ENCODE assay signal across 1 fruit fly cellular context in genomic region chrX:2306307-2306706, dm6.
TF ChIP-seq lines count a peak whose summit lies in the region.

No protein-coding gene starts in this region.

TF ChIP-seq in whole organism, embryonic, 481 proteins besides CTCF, POLR2A, EP300 and RAD21 (continued from another document and continues in another):
- peak; percentile 54 for TF ChIP-seq repo (GFP tag; optimal IDR thresholded peaks at IDR 0.05; lab: Kevin White, UChicago)
- no peak for TF ChIP-seq bowl (GFP tag; IDR thresholded peaks at IDR 0.05; lab: Robert Waterston, UW)
- no peak for TF ChIP-seq vfl (GFP tag; optimal IDR thresholded peaks at IDR 0.05; lab: Kevin White, UChicago)
- peak; percentile 24 for TF ChIP-seq Fer3 (tag; optimal IDR thresholded peaks at IDR 0.05; lab: Kevin White, UChicago)
- TF ChIP-seq wdn (GFP tag; IDR thresholded peaks at IDR 0.05; lab: Robert Waterston, UW): no peak
- TF ChIP-seq dysf (GFP tag; IDR thresholded peaks at IDR 0.05; lab: Robert Waterston, UW): peak; percentile 79; the same call in 2 of the 3 replicates
- no peak for TF ChIP-seq prd (optimal IDR thresholded peaks at IDR 0.05; lab: Kevin White, UChicago)
- TF ChIP-seq prd (GFP tag; IDR thresholded peaks at IDR 0.05; lab: Robert Waterston, UW): peak; percentile 72; the same call in 2 of the 3 replicates
- TF ChIP-seq B-H2 (GFP tag; optimal IDR thresholded peaks at IDR 0.05; lab: Kevin White, UChicago): no peak
- TF ChIP-seq Hsf (GFP tag; optimal IDR thresholded peaks at IDR 0.05; lab: Kevin White, UChicago): peak; percentile 37
- no peak for TF ChIP-seq hkb (optimal IDR thresholded peaks at IDR 0.05; lab: Kevin White, UChicago)
- peak; percentile 71 for TF ChIP-seq hkb (GFP tag; IDR thresholded peaks at IDR 0.05; lab: Robert Waterston, UW)
- no peak for TF ChIP-seq hbn (GFP tag; IDR thresholded peaks at IDR 0.05; lab: Robert Waterston, UW; ENCODE audit: partially characterized antibody)
- peak; percentile 52 for TF ChIP-seq CG13424 (tag; optimal IDR thresholded peaks at IDR 0.05; lab: Kevin White, UChicago)
- peak; percentile 61 for TF ChIP-seq vvl (GFP tag; IDR thresholded peaks at IDR 0.05; lab: Robert Waterston, UW)
- TF ChIP-seq ab (GFP tag; optimal IDR thresholded peaks at IDR 0.05; lab: Kevin White, UChicago): no peak
- TF ChIP-seq gro (GFP tag; optimal IDR thresholded peaks at IDR 0.05; lab: Kevin White, UChicago): no peak
- TF ChIP-seq bab2 (GFP tag; optimal IDR thresholded peaks at IDR 0.05; lab: Kevin White, UChicago): peak; percentile 39
- peak; percentile 40 for TF ChIP-seq Dip3 (GFP tag; optimal IDR thresholded peaks at IDR 0.05; lab: Kevin White, UChicago)
- peak; percentile 74 for TF ChIP-seq Hmr (GFP tag; optimal IDR thresholded peaks at IDR 0.05; lab: Kevin White, UChicago)
- TF ChIP-seq CG12071 (GFP tag; optimal IDR thresholded peaks at IDR 0.05; lab: Kevin White, UChicago): peak; percentile 56
- TF ChIP-seq Atf6 (GFP tag; IDR thresholded peaks at IDR 0.05; lab: Robert Waterston, UW): peak; percentile 38; the same call in 1 of the 2 replicates
- TF ChIP-seq CG13624 (GFP tag; optimal IDR thresholded peaks at IDR 0.05; lab: Kevin White, UChicago): peak; percentile 12
- no peak for TF ChIP-seq pita (GFP tag; optimal IDR thresholded peaks at IDR 0.05; lab: Kevin White, UChicago)
- TF ChIP-seq disco-r (GFP tag; optimal IDR thresholded peaks at IDR 0.05; lab: Kevin White, UChicago): peak; percentile 6
- TF ChIP-seq CHES-1-like (GFP tag; optimal IDR thresholded peaks at IDR 0.05; lab: Kevin White, UChicago): peak; percentile 43
- no peak for TF ChIP-seq CG34224 (GFP tag; IDR thresholded peaks at IDR 0.05; lab: Robert Waterston, UW; ENCODE audit: partially characterized antibody)
- peak; percentile 64 for TF ChIP-seq Meics (GFP tag; optimal IDR thresholded peaks at IDR 0.05; lab: Kevin White, UChicago)
- TF ChIP-seq Nf-YC (tag; optimal IDR thresholded peaks at IDR 0.05; lab: Kevin White, UChicago): no peak
- TF ChIP-seq BEAF-32 (GFP tag; optimal IDR thresholded peaks at IDR 0.05; lab: Kevin White, UChicago): no peak
- TF ChIP-seq luna (GFP tag; optimal IDR thresholded peaks at IDR 0.05; lab: Kevin White, UChicago): no peak
- peak; percentile 88 for TF ChIP-seq Med (GFP tag; lab: Kevin White, UChicago)
- no peak for TF ChIP-seq CG9797 (GFP tag; optimal IDR thresholded peaks at IDR 0.05; lab: Kevin White, UChicago)
- peak; percentile 7 for TF ChIP-seq HmgZ (tag; optimal IDR thresholded peaks at IDR 0.05; lab: Kevin White, UChicago)
- TF ChIP-seq phol (tag; optimal IDR thresholded peaks at IDR 0.05; lab: Kevin White, UChicago): peak; percentile 69
- TF ChIP-seq HLH54F (GFP tag; optimal IDR thresholded peaks at IDR 0.05; lab: Kevin White, UChicago): peak; percentile 41
- TF ChIP-seq ATbp (GFP tag; optimal IDR thresholded peaks at IDR 0.05; lab: Kevin White, UChicago): peak; percentile 43
- 0 out of 2 replicates have a peak, but pooled peaks have one; percentile 25 for TF ChIP-seq sob (GFP tag; IDR thresholded peaks at IDR 0.05; lab: Robert Waterston, UW)
- peak; percentile 37 for TF ChIP-seq lbe (GFP tag; optimal IDR thresholded peaks at IDR 0.05; lab: Kevin White, UChicago)
- TF ChIP-seq inv (GFP tag; IDR thresholded peaks at IDR 0.05; lab: Robert Waterston, UW; ENCODE audit: partially characterized antibody): no peak
- TF ChIP-seq CG1529 (GFP tag; optimal IDR thresholded peaks at IDR 0.05; lab: Kevin White, UChicago): peak; percentile 23
- TF ChIP-seq nau (GFP tag; optimal IDR thresholded peaks at IDR 0.05; lab: Kevin White, UChicago): peak; percentile 73
- TF ChIP-seq CG9609 (GFP tag; optimal IDR thresholded peaks at IDR 0.05; lab: Kevin White, UChicago): peak; percentile 38
- TF ChIP-seq kay (GFP tag; optimal IDR thresholded peaks at IDR 0.05; lab: Kevin White, UChicago): peak; percentile 34
- peak; percentile 44; the same call in 1 of the 2 replicates for TF ChIP-seq Lim3 (GFP tag; IDR thresholded peaks at IDR 0.05; lab: Robert Waterston, UW)
- peak; percentile 50 for TF ChIP-seq CG18619 (GFP tag; optimal IDR thresholded peaks at IDR 0.05; lab: Kevin White, UChicago)
- no peak for TF ChIP-seq Lpt (GFP tag; optimal IDR thresholded peaks at IDR 0.05; lab: Kevin White, UChicago)
- no peak for TF ChIP-seq CG3065 (GFP tag; optimal IDR thresholded peaks at IDR 0.05; lab: Kevin White, UChicago)
- 0 out of 2 replicates have a peak, but pooled peaks have one; percentile 31 for TF ChIP-seq CG11247 (GFP tag; IDR thresholded peaks at IDR 0.05; lab: Robert Waterston, UW)
- TF ChIP-seq fd96Cb (tag; optimal IDR thresholded peaks at IDR 0.05; lab: Kevin White, UChicago): peak; percentile 71
- no peak for TF ChIP-seq stwl (tag; optimal IDR thresholded peaks at IDR 0.05; lab: Kevin White, UChicago)
- peak; percentile 58 for TF ChIP-seq mam (GFP tag; optimal IDR thresholded peaks at IDR 0.05; lab: Kevin White, UChicago)
- no peak for TF ChIP-seq CG8765 (GFP tag; IDR thresholded peaks at IDR 0.05; lab: Robert Waterston, UW)
- peak; percentile 63 for TF ChIP-seq NfI (GFP tag; optimal IDR thresholded peaks at IDR 0.05; lab: Kevin White, UChicago)
- TF ChIP-seq ind (GFP tag; optimal IDR thresholded peaks at IDR 0.05; lab: Kevin White, UChicago): peak; percentile 62
- TF ChIP-seq CG1233 (GFP tag; optimal IDR thresholded peaks at IDR 0.05; lab: Kevin White, UChicago): peak; percentile 46
- TF ChIP-seq CG6765 (GFP tag; optimal IDR thresholded peaks at IDR 0.05; lab: Kevin White, UChicago): peak; percentile 36
- peak; percentile 41; the same call in 1 of the 2 replicates for TF ChIP-seq sim (GFP tag; IDR thresholded peaks at IDR 0.05; lab: Robert Waterston, UW)
- TF ChIP-seq lola (GFP tag; optimal IDR thresholded peaks at IDR 0.05; lab: Kevin White, UChicago): no peak
- TF ChIP-seq CoRest (tag; optimal IDR thresholded peaks at IDR 0.05; lab: Kevin White, UChicago): peak; percentile 60
- peak; percentile 21 for TF ChIP-seq Ets65A (GFP tag; lab: Kevin White, UChicago)
- TF ChIP-seq Max (GFP tag; optimal IDR thresholded peaks at IDR 0.05; lab: Kevin White, UChicago): peak; percentile 55
- peak; percentile 70 for TF ChIP-seq Drgx (GFP tag; IDR thresholded peaks at IDR 0.05; lab: Robert Waterston, UW)
- peak; percentile 43; the same call in 2 of the 3 replicates for TF ChIP-seq croc (GFP tag; conservative IDR thresholded peaks at IDR 0.05; lab: Robert Waterston, UW)
- no peak for TF ChIP-seq twi (tag; optimal IDR thresholded peaks at IDR 0.05; lab: Kevin White, UChicago)
- TF ChIP-seq CrebB (tag; optimal IDR thresholded peaks at IDR 0.05; lab: Kevin White, UChicago): no peak
- TF ChIP-seq tap (tag; optimal IDR thresholded peaks at IDR 0.05; lab: Kevin White, UChicago): peak; percentile 40
- TF ChIP-seq CG7556 (GFP tag; optimal IDR thresholded peaks at IDR 0.05; lab: Kevin White, UChicago): peak; percentile 77
- 0 out of 2 replicates have a peak, but pooled peaks have one; percentile 19 for TF ChIP-seq Rfx (GFP tag; IDR thresholded peaks at IDR 0.05; lab: Robert Waterston, UW)
- TF ChIP-seq CG18599 (GFP tag; optimal IDR thresholded peaks at IDR 0.05; lab: Kevin White, UChicago): peak; percentile 72
- TF ChIP-seq org-1 (GFP tag; optimal IDR thresholded peaks at IDR 0.05; lab: Kevin White, UChicago): peak; percentile 72
- no peak for TF ChIP-seq ac (GFP tag; optimal IDR thresholded peaks at IDR 0.05; lab: Kevin White, UChicago)
- no peak for TF ChIP-seq tio (GFP tag; optimal IDR thresholded peaks at IDR 0.05; lab: Kevin White, UChicago)
- TF ChIP-seq CG30403 (GFP tag; optimal IDR thresholded peaks at IDR 0.05; lab: Kevin White, UChicago): peak; percentile 67
- peak; percentile 28; the same call in 1 of the 3 replicates for TF ChIP-seq otp (GFP tag; IDR thresholded peaks at IDR 0.05; lab: Robert Waterston, UW)
- peak; percentile 10 for TF ChIP-seq odd (GFP tag; optimal IDR thresholded peaks at IDR 0.05; lab: Kevin White, UChicago)
- TF ChIP-seq Dek (tag; optimal IDR thresholded peaks at IDR 0.05; lab: Kevin White, UChicago): peak; percentile 61
- TF ChIP-seq mirr (GFP tag; optimal IDR thresholded peaks at IDR 0.05; lab: Kevin White, UChicago): no peak
- TF ChIP-seq crol (GFP tag; IDR thresholded peaks at IDR 0.05; lab: Robert Waterston, UW): no peak
- TF ChIP-seq cg (GFP tag; optimal IDR thresholded peaks at IDR 0.05; lab: Kevin White, UChicago): no peak
- TF ChIP-seq E2f2 (GFP tag; IDR thresholded peaks at IDR 0.05; lab: Robert Waterston, UW): peak; percentile 32; the same call in 1 of the 2 replicates
- 0 out of 3 replicates have a peak, but pooled peaks have one; percentile 43 for TF ChIP-seq H15 (GFP tag; IDR thresholded peaks at IDR 0.05; lab: Robert Waterston, UW)
- TF ChIP-seq Doc2 (GFP tag; IDR thresholded peaks at IDR 0.05; lab: Robert Waterston, UW): no peak
- no peak for TF ChIP-seq CG33557 (GFP tag; optimal IDR thresholded peaks at IDR 0.05; lab: Kevin White, UChicago)
- peak; percentile 23 for TF ChIP-seq CG8281 (tag; optimal IDR thresholded peaks at IDR 0.05; lab: Kevin White, UChicago)
- TF ChIP-seq Mad (GFP tag; optimal IDR thresholded peaks at IDR 0.05; lab: Kevin White, UChicago): peak; percentile 44
- peak; percentile 40 for TF ChIP-seq fd3F (GFP tag; optimal IDR thresholded peaks at IDR 0.05; lab: Kevin White, UChicago)
- peak; percentile 64 for TF ChIP-seq Ada2b (GFP tag; IDR thresholded peaks at IDR 0.05; lab: Robert Waterston, UW)
- TF ChIP-seq CG3726 (GFP tag; IDR thresholded peaks at IDR 0.05; lab: Robert Waterston, UW): 0 out of 3 replicates have a peak, but pooled peaks have one; percentile 47
- peak; percentile 24 for TF ChIP-seq salm (tag; optimal IDR thresholded peaks at IDR 0.05; lab: Kevin White, UChicago)
- TF ChIP-seq CG3281 (GFP tag; optimal IDR thresholded peaks at IDR 0.05; lab: Kevin White, UChicago): peak; percentile 37
- TF ChIP-seq toy (GFP tag; IDR thresholded peaks at IDR 0.05; lab: Robert Waterston, UW): no peak
- TF ChIP-seq HLH4C (GFP tag; IDR thresholded peaks at IDR 0.05; lab: Robert Waterston, UW; ENCODE audit: partially characterized antibody): no peak
- TF ChIP-seq CG12104 (GFP tag; optimal IDR thresholded peaks at IDR 0.05; lab: Kevin White, UChicago): peak; percentile 46
- no peak for TF ChIP-seq br (optimal IDR thresholded peaks at IDR 0.05; lab: Kevin White, UChicago)
- peak; percentile 47 for TF ChIP-seq CG12219 (GFP tag; optimal IDR thresholded peaks at IDR 0.05; lab: Kevin White, UChicago)
- no peak for TF ChIP-seq CG7987 (GFP tag; optimal IDR thresholded peaks at IDR 0.05; lab: Kevin White, UChicago)
- no peak for TF ChIP-seq usp (GFP tag; optimal IDR thresholded peaks at IDR 0.05; lab: Kevin White, UChicago)
- TF ChIP-seq tna (GFP tag; IDR thresholded peaks at IDR 0.05; lab: Robert Waterston, UW; ENCODE audit: partially characterized antibody): no peak
- peak; percentile 49 for TF ChIP-seq CG12391 (tag; optimal IDR thresholded peaks at IDR 0.05; lab: Kevin White, UChicago)
- peak; percentile 59 for TF ChIP-seq Fer1 (GFP tag; optimal IDR thresholded peaks at IDR 0.05; lab: Kevin White, UChicago)
- TF ChIP-seq Lhr (GFP tag; optimal IDR thresholded peaks at IDR 0.05; lab: Kevin White, UChicago): no peak
- TF ChIP-seq Mes4 (GFP tag; optimal IDR thresholded peaks at IDR 0.05; lab: Kevin White, UChicago): peak; percentile 36
- TF ChIP-seq tgo (GFP tag; IDR thresholded peaks at IDR 0.05; lab: Robert Waterston, UW): peak; percentile 73
- peak; percentile 69 for TF ChIP-seq nmo (GFP tag; optimal IDR thresholded peaks at IDR 0.05; lab: Kevin White, UChicago)
- TF ChIP-seq CG11560 (tag; IDR thresholded peaks at IDR 0.05; lab: Robert Waterston, UW): no peak
- peak; percentile 28 for TF ChIP-seq caup (GFP tag; optimal IDR thresholded peaks at IDR 0.05; lab: Kevin White, UChicago; ENCODE audit: severe bottlenecking)
- TF ChIP-seq emc (GFP tag; optimal IDR thresholded peaks at IDR 0.05; lab: Kevin White, UChicago): no peak
- TF ChIP-seq sc (optimal IDR thresholded peaks at IDR 0.05; lab: Kevin White, UChicago): no peak
- TF ChIP-seq sc (GFP tag; optimal IDR thresholded peaks at IDR 0.05; lab: Kevin White, UChicago): no peak
- TF ChIP-seq CG7928 (GFP tag; optimal IDR thresholded peaks at IDR 0.05; lab: Kevin White, UChicago): no peak
- peak; percentile 14 for TF ChIP-seq CG18011 (GFP tag; optimal IDR thresholded peaks at IDR 0.05; lab: Kevin White, UChicago)
- TF ChIP-seq abd-A (tag; optimal IDR thresholded peaks at IDR 0.05; lab: Kevin White, UChicago): no peak
- TF ChIP-seq CG11695 (GFP tag; IDR thresholded peaks at IDR 0.05; lab: Robert Waterston, UW): peak; percentile 81
- TF ChIP-seq CG17912 (GFP tag; optimal IDR thresholded peaks at IDR 0.05; lab: Kevin White, UChicago): no peak
- peak; percentile 51; the same call in 2 of the 3 replicates for TF ChIP-seq B-H1 (GFP tag; IDR thresholded peaks at IDR 0.05; lab: Robert Waterston, UW)
- no peak for TF ChIP-seq CG6272 (GFP tag; IDR thresholded peaks at IDR 0.05; lab: Robert Waterston, UW)
- peak; percentile 50; the same call in 2 of the 3 replicates for TF ChIP-seq row (GFP tag; IDR thresholded peaks at IDR 0.05; lab: Robert Waterston, UW)
- peak; percentile 34 for TF ChIP-seq CG16863 (GFP tag; optimal IDR thresholded peaks at IDR 0.05; lab: Kevin White, UChicago)
- TF ChIP-seq CG18764 (GFP tag; optimal IDR thresholded peaks at IDR 0.05; lab: Kevin White, UChicago): peak; percentile 28
- peak; percentile 22 to 40 for TF ChIP-seq chif (GFP tag; optimal IDR thresholded peaks at IDR 0.05; lab: Kevin White, UChicago)
- TF ChIP-seq ara (GFP tag; IDR thresholded peaks at IDR 0.05; lab: Robert Waterston, UW): peak; percentile 56
- no peak for TF ChIP-seq sna (GFP tag; IDR thresholded peaks at IDR 0.05; lab: Robert Waterston, UW; ENCODE audit: partially characterized antibody)
- no peak for TF ChIP-seq HmgD (GFP tag; optimal IDR thresholded peaks at IDR 0.05; lab: Kevin White, UChicago)
- no peak for TF ChIP-seq CG1832 (GFP tag; optimal IDR thresholded peaks at IDR 0.05; lab: Kevin White, UChicago)
- TF ChIP-seq lov (optimal IDR thresholded peaks at IDR 0.05; lab: Kevin White, UChicago): no peak
- TF ChIP-seq lov (GFP tag; IDR thresholded peaks at IDR 0.05; lab: Robert Waterston, UW): no peak
- 0 out of 2 replicates have a peak, but pooled peaks have one; percentile 8 for TF ChIP-seq Dip2 (GFP tag; IDR thresholded peaks at IDR 0.05; lab: Robert Waterston, UW)
- peak; percentile 64 for TF ChIP-seq HHEX (GFP tag; optimal IDR thresholded peaks at IDR 0.05; lab: Kevin White, UChicago)
- peak; percentile 16 for TF ChIP-seq CG17829 (tag; optimal IDR thresholded peaks at IDR 0.05; lab: Kevin White, UChicago)
- peak; percentile 44 for TF ChIP-seq CG11723 (GFP tag; optimal IDR thresholded peaks at IDR 0.05; lab: Kevin White, UChicago)
- peak; percentile 71 for TF ChIP-seq Awh (GFP tag; IDR thresholded peaks at IDR 0.05; lab: Robert Waterston, UW)
